Worm (Caenorhabditis elegans) whole organism, young adult: ENCODE measurements around the gene F59D12.2.

Source experiments
- B0035.1 ChIP-seq: sonication (generic microtip); optimal IDR thresholded peaks from 2 replicates; lab custom pipeline; 2016; ENCODE audit warnings: missing genetic modification characterization, mild to moderate bottlenecking, missing compliant biosample characterization, missing genotype, missing genetic modification reagents
- F37B4.10 ChIP-seq: fragments of 200-800 bp; sonication (Bioruptor generic); IDR thresholded peaks from 2 replicates; pipeline ENCODE4 v1.3.6; 2022; ENCODE audit warnings: missing genetic modification characterization, missing compliant biosample characterization
- F52B5.7 ChIP-seq: sonication (generic microtip); optimal IDR thresholded peaks from 2 replicates; lab custom pipeline; 2016; ENCODE audit warnings: mild to moderate bottlenecking, missing genetic modification characterization, missing compliant biosample characterization
- Y56A3A.18 ChIP-seq: fragments of 200-800 bp; sonication (Bioruptor generic); IDR thresholded peaks from 2 replicates; pipeline ENCODE4 v1.3.6; 2022; ENCODE audit warnings: missing genetic modification reagents, missing genetic modification characterization, missing compliant biosample characterization
- attf-5 ChIP-seq: fragments of 200-800 bp; sonication (Bioruptor generic); optimal IDR thresholded peaks from 2 replicates; lab custom pipeline; 2018; ENCODE audit warnings: mild to moderate bottlenecking, missing genetic modification characterization, missing compliant biosample characterization
- efl-1 ChIP-seq: fragments of 150-350 bp; optimal IDR thresholded peaks from 2 replicates; lab custom pipeline; 2014; ENCODE audit warnings: missing biosample characterization, missing genetic modification reagents, missing genetic modification characterization
- hrde-1 ChIP-seq: sonication (generic microtip); optimal IDR thresholded peaks from 2 replicates; lab custom pipeline; 2016; ENCODE audit warnings: missing genetic modification characterization, mild to moderate bottlenecking, missing compliant biosample characterization, moderate library complexity, missing genotype, missing genetic modification reagents, borderline replicate concordance
- madf-3 ChIP-seq: fragments of 200-800 bp; sonication (Bioruptor generic); IDR thresholded peaks from 2 replicates; pipeline ENCODE4 v1.3.6; 2022; ENCODE audit warnings: missing genetic modification reagents, missing genetic modification characterization, missing compliant biosample characterization
- nfya-2 ChIP-seq: fragments of 200-800 bp; sonication (Bioruptor generic); IDR thresholded peaks from 2 replicates; pipeline ENCODE4 v1.3.6; 2022; ENCODE audit warnings: missing genetic modification reagents, missing genetic modification characterization, missing compliant biosample characterization
- rec-8 ChIP-seq, 2 experiments: sonication (generic microtip); optimal IDR thresholded peaks; 2 replicates each; lab custom pipeline; 2016; ENCODE audit warnings: mild to moderate bottlenecking in 2 of 2, missing genetic modification characterization in 2 of 2, missing genetic modification reagents in 2 of 2, missing genotype in 2 of 2, missing biosample characterization in 1 of 2, missing compliant biosample characterization in 1 of 2, moderate library complexity in 1 of 2
- snpc-1.3 ChIP-seq: sonication (generic microtip); optimal IDR thresholded peaks from 2 replicates; lab custom pipeline; 2017; ENCODE audit warnings: missing genetic modification characterization, mild to moderate bottlenecking, missing compliant biosample characterization, antibody characterized with exemption, moderate library complexity, missing genotype, missing genetic modification reagents; ENCODE audit not compliant: insufficient read depth

DNA sequence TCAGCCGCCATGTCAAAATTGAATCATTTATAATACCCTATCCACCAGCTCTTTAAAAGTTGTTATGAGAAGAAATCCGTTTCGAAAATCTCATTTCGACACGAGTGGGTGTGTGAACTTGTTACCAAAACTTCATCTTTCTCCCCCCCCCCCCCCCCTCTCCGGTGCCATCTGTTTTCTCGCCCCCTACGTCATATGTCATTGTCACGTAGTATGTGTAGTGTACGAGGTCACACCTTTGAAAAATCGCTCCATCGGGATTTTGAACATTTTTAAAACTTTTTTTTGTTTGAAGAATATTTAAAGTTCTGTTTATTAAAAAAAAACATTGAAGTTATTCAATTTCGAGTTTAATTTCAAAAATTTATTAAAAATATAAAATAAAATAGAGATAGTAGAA is 47.7 kb downstream of the F59D12.2 start:
- TF ChIP-seq B0035.1 (tag; lab: Kevin White, UChicago), result no peak
- TF ChIP-seq snpc-1.3 (tag; lab: Kevin White, UChicago), result no peak
- TF ChIP-seq madf-3 (GFP tag; lab: Robert Waterston, UW), result no peak
- no peak for TF ChIP-seq efl-1 (GFP tag; lab: Kevin White, UChicago)
- no peak for TF ChIP-seq F37B4.10 (GFP tag; lab: Robert Waterston, UW)
- TF ChIP-seq F52B5.7 (tag; lab: Kevin White, UChicago), result no peak
- TF ChIP-seq hrde-1 (tag; lab: Kevin White, UChicago), result no peak
- no peak for TF ChIP-seq rec-8 (tag; optimal IDR thresholded peaks at IDR 0.05; lab: Kevin White, UChicago)
- no peak for TF ChIP-seq attf-5 (GFP tag; lab: Kevin White, UChicago)
- TF ChIP-seq Y56A3A.18 (GFP tag; lab: Robert Waterston, UW), result no peak
- TF ChIP-seq nfya-2 (GFP tag; lab: Robert Waterston, UW), result no peak
